Worm (Caenorhabditis elegans) whole organism, L3 larva: ENCODE measurements around the gene C37H5.13.

Experiments
- R02D3.7 ChIP-seq: fragments of 150-350 bp; optimal IDR thresholded peaks from 2 replicates; lab custom pipeline; 2014; ENCODE audit warnings: missing biosample characterization, missing genetic modification characterization
- aly-2 ChIP-seq: fragments of 150-350 bp; optimal IDR thresholded peaks from 2 replicates; lab custom pipeline; 2014; ENCODE audit warnings: missing biosample characterization, missing genetic modification characterization
- ama-1 ChIP-seq: fragments of 150-350 bp; optimal IDR thresholded peaks from 2 replicates; lab custom pipeline; 2018
- ceh-16 ChIP-seq: sonication (generic microtip); optimal IDR thresholded peaks from 2 replicates; lab custom pipeline; 2017; ENCODE audit warnings: missing biosample characterization, missing genetic modification characterization
- ceh-28 ChIP-seq: fragments of 150-350 bp; optimal IDR thresholded peaks from 2 replicates; lab custom pipeline; 2014; ENCODE audit warnings: missing biosample characterization, missing genetic modification reagents, missing genetic modification characterization
- ceh-82 ChIP-seq: fragments of 150-350 bp; optimal IDR thresholded peaks from 2 replicates; lab custom pipeline; 2014; ENCODE audit warnings: missing biosample characterization, missing genetic modification characterization
- ceh-9 ChIP-seq: sonication (generic microtip); optimal IDR thresholded peaks from 2 replicates; lab custom pipeline; 2018; ENCODE audit warnings: missing biosample characterization, missing genetic modification characterization
- daf-12 ChIP-seq: fragments of 150-350 bp; optimal IDR thresholded peaks from 2 replicates; lab custom pipeline; 2014; ENCODE audit warnings: missing biosample characterization, missing genetic modification reagents, missing genetic modification characterization
- egl-27 ChIP-seq: sonication (generic microtip); optimal IDR thresholded peaks from 4 replicates; lab custom pipeline; 2017; ENCODE audit warnings: missing biosample characterization, missing genetic modification reagents, missing genetic modification characterization
- egl-5 ChIP-seq: fragments of 150-350 bp; optimal IDR thresholded peaks from 2 replicates; lab custom pipeline; 2017; ENCODE audit warnings: missing biosample characterization, missing genetic modification reagents, missing genetic modification characterization, inconsistent platforms
- elt-1 ChIP-seq: fragments of 150-350 bp; optimal IDR thresholded peaks from 2 replicates; lab custom pipeline; 2014; ENCODE audit warnings: missing biosample characterization, missing genetic modification characterization
- elt-2 ChIP-seq: sonication (generic microtip); optimal IDR thresholded peaks from 2 replicates; lab custom pipeline; 2016; ENCODE audit warnings: missing genetic modification reagents, mild to moderate bottlenecking, missing genetic modification characterization, missing compliant biosample characterization
- elt-3 ChIP-seq, 3 experiments: fragments of 150-350 bp in 1 of 3; sonication (generic microtip) in 2 of 3; optimal IDR thresholded peaks; 2 replicates in 2 of 3; 4 replicates in 1 of 3; lab custom pipeline; 2014 to 2017; ENCODE audit warnings: missing biosample characterization in 3 of 3, missing genetic modification characterization in 3 of 3
- eor-1 ChIP-seq, 2 experiments: fragments of 150-350 bp; optimal IDR thresholded peaks; 2 replicates each; lab custom pipeline; 2014 to 2018; ENCODE audit warnings: missing biosample characterization in 2 of 2, missing genetic modification characterization in 2 of 2
- fkh-10 ChIP-seq: sonication (generic microtip); optimal IDR thresholded peaks from 2 replicates; lab custom pipeline; 2017; ENCODE audit warnings: missing biosample characterization, missing genetic modification reagents, missing genetic modification characterization
- fos-1 ChIP-seq: fragments of 150-350 bp; optimal IDR thresholded peaks from 2 replicates; lab custom pipeline; 2014; ENCODE audit warnings: missing biosample characterization, missing genetic modification characterization
- hmg-11 ChIP-seq: sonication (generic microtip); optimal IDR thresholded peaks from 2 replicates; lab custom pipeline; 2016; ENCODE audit warnings: missing genetic modification characterization, missing compliant biosample characterization
- lin-15B ChIP-seq: fragments of 150-350 bp; optimal IDR thresholded peaks from 2 replicates; lab custom pipeline; 2014; ENCODE audit warnings: missing biosample characterization, missing genetic modification characterization
- lin-39 ChIP-seq: fragments of 150-350 bp; optimal IDR thresholded peaks from 2 replicates; lab custom pipeline; 2018; ENCODE audit warnings: missing biosample characterization, missing genetic modification reagents, missing genetic modification characterization
- lsy-12 ChIP-seq: sonication (generic microtip); optimal IDR thresholded peaks from 2 replicates; lab custom pipeline; 2016; ENCODE audit warnings: mild to moderate bottlenecking, missing genetic modification characterization, missing compliant biosample characterization
- mdl-1 ChIP-seq: fragments of 150-350 bp; optimal IDR thresholded peaks from 2 replicates; lab custom pipeline; 2014; ENCODE audit warnings: missing biosample characterization, missing genetic modification characterization
- mml-1 ChIP-seq: fragments of 150-350 bp; sonication (generic microtip); optimal IDR thresholded peaks from 3 replicates; lab custom pipeline; 2014; ENCODE audit warnings: missing biosample characterization, missing genetic modification characterization
- nfya-1 ChIP-seq: sonication (generic microtip); optimal IDR thresholded peaks from 2 replicates; lab custom pipeline; 2017; ENCODE audit warnings: missing genetic modification characterization, mild to moderate bottlenecking, missing compliant biosample characterization, antibody characterized with exemption, moderate library complexity; ENCODE audit not compliant: insufficient read depth
- nhr-23 ChIP-seq: fragments of 150-350 bp; optimal IDR thresholded peaks from 2 replicates; lab custom pipeline; 2014; ENCODE audit warnings: missing biosample characterization, missing genetic modification reagents, missing genetic modification characterization
- nhr-237 ChIP-seq: fragments of 150-350 bp; optimal IDR thresholded peaks from 2 replicates; lab custom pipeline; 2014; ENCODE audit warnings: missing biosample characterization, missing genetic modification characterization
- nhr-25 ChIP-seq: sonication (generic microtip); optimal IDR thresholded peaks from 2 replicates; lab custom pipeline; 2017; ENCODE audit warnings: missing biosample characterization, missing genetic modification characterization
- nhr-28 ChIP-seq: fragments of 150-350 bp; optimal IDR thresholded peaks from 2 replicates; lab custom pipeline; 2014; ENCODE audit warnings: missing biosample characterization, missing genetic modification characterization
- nhr-43 ChIP-seq: sonication (generic microtip); optimal IDR thresholded peaks from 2 replicates; lab custom pipeline; 2016; ENCODE audit warnings: mild to moderate bottlenecking, missing genetic modification characterization, missing compliant biosample characterization; ENCODE audit not compliant: poor library complexity, severe bottlenecking
- nhr-67 ChIP-seq: fragments of 150-350 bp; optimal IDR thresholded peaks from 2 replicates; lab custom pipeline; 2014; ENCODE audit warnings: missing biosample characterization, missing genetic modification characterization
- pha-4 ChIP-seq: fragments of 150-350 bp; optimal IDR thresholded peaks from 2 replicates; lab custom pipeline; 2014; ENCODE audit warnings: missing biosample characterization, missing genetic modification reagents, missing genetic modification characterization
- pqm-1 ChIP-seq: fragments of 150-350 bp; optimal IDR thresholded peaks from 2 replicates; lab custom pipeline; 2017; ENCODE audit warnings: missing biosample characterization, missing genetic modification characterization, inconsistent platforms
- sea-2 ChIP-seq: fragments of 150-350 bp; sonication (generic microtip); optimal IDR thresholded peaks from 4 replicates; lab custom pipeline; 2014; ENCODE audit warnings: missing biosample characterization, missing genetic modification reagents, missing genetic modification characterization
- skn-1 ChIP-seq: fragments of 150-350 bp; optimal IDR thresholded peaks from 2 replicates; lab custom pipeline; 2014; ENCODE audit warnings: missing biosample characterization, missing genetic modification characterization
- tbx-2 ChIP-seq: sonication (generic microtip); optimal IDR thresholded peaks from 2 replicates; lab custom pipeline; 2016; ENCODE audit warnings: mild to moderate bottlenecking, missing genetic modification characterization, missing compliant biosample characterization
- unc-39 ChIP-seq: sonication (generic microtip); optimal IDR thresholded peaks from 4 replicates; lab custom pipeline; 2017; ENCODE audit warnings: missing biosample characterization, missing genetic modification characterization
- unc-62 ChIP-seq: fragments of 150-350 bp; sonication (generic microtip); optimal IDR thresholded peaks from 4 replicates; lab custom pipeline; 2014; ENCODE audit warnings: missing biosample characterization, missing genetic modification reagents, missing genetic modification characterization
- zag-1 ChIP-seq: fragments of 150-350 bp; optimal IDR thresholded peaks from 2 replicates; lab custom pipeline; 2014; ENCODE audit warnings: missing biosample characterization, missing genetic modification characterization

Gene C37H5.13

DNA sequence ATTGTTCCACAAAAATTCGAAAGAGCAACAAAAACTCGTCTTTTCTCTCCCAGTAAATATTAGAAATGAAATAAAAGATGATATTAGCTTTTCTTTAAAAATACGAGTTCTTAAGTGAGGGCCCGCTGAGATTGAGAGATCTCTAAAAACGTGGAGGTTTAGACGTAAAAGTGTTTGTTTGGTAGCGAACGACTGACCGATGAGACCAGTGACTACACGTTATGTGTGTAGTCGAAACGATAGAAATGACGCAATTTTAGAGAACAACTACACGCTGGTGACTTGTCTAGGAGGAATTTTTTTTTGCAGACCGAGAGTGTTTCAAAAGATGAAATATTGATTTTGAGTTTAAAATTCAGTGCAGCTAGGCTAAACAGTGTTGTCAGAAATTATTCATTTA lies at the start of gene C37H5.13:
Gene C37H5.13, minus strand, starts transcription at position 229 of the 400 bp plus-strand sequence.
- peak; percentile 24 for TF ChIP-seq pqm-1 (tag; lab: Kevin White, UChicago)
- no peak for TF ChIP-seq egl-5 (tag; lab: Kevin White, UChicago)
- no peak for TF ChIP-seq mdl-1
- peak; percentile 69 for TF ChIP-seq hmg-11 (tag; lab: Kevin White, UChicago)
- TF ChIP-seq nfya-1 = peak; percentile 27
- TF ChIP-seq pha-4 = peak; percentile 74
- TF ChIP-seq skn-1 (tag; lab: Kevin White, UChicago) = peak; percentile 4

- TF ChIP-seq nhr-43 (peak; percentile 77), hmg-11 (tag; lab: Kevin White, UChicago) (no peak), egl-5 (tag; lab: Kevin White, UChicago) (no peak), nhr-23 (tag; lab: Kevin White, UChicago) (peak; percentile 30), elt-1 (peak; percentile 62)
Measured at ce11 chrV:4912313-4912712, 49.5 kb upstream of the C37H5.13 start, which contains the start of gene H23N18.5. H23N18.5 (minus strand) TSS chrV:4912381.

ce11 chrV:4908591-4908990 lies 45.8 kb upstream of the C37H5.13 start, which contains the start of gene ugt-13:
ugt-13 (plus strand) TSS chrV:4908884.
- no peak for TF ChIP-seq daf-12 (tag; lab: Kevin White, UChicago)
- no peak for TF ChIP-seq aly-2 (tag; lab: Kevin White, UChicago)
- no peak for TF ChIP-seq pqm-1 (tag; lab: Kevin White, UChicago)
- no peak for TF ChIP-seq pha-4
- TF ChIP-seq elt-2 (tag; lab: Kevin White, UChicago) = no peak
- TF ChIP-seq fkh-10 (GFP tag; lab: Kevin White, UChicago) = no peak
- TF ChIP-seq ceh-9 (tag; lab: Kevin White, UChicago) = no peak
- no peak for TF ChIP-seq nhr-67
- TF ChIP-seq lsy-12 = no peak
- TF ChIP-seq ceh-82 (tag; lab: Kevin White, UChicago) = no peak
- no peak for TF ChIP-seq ama-1
- no peak for TF ChIP-seq lin-15B (tag; lab: Kevin White, UChicago)
- no peak for TF ChIP-seq fos-1 (tag; lab: Kevin White, UChicago)
- no peak for TF ChIP-seq zag-1 (tag; lab: Kevin White, UChicago)
- no peak for TF ChIP-seq egl-5 (tag; lab: Kevin White, UChicago)
- peak; percentile 54 for TF ChIP-seq nhr-23 (tag; lab: Kevin White, UChicago)
- no peak for TF ChIP-seq lin-39 (tag; lab: Kevin White, UChicago)
- no peak for TF ChIP-seq tbx-2 (tag; lab: Kevin White, UChicago)
- TF ChIP-seq unc-62 = no peak
- TF ChIP-seq ceh-16 (tag; lab: Kevin White, UChicago) = no peak
- no peak for TF ChIP-seq sea-2
- TF ChIP-seq mml-1 = no peak
- TF ChIP-seq elt-3 (tag; optimal IDR thresholded peaks at IDR 0.05; lab: Kevin White, UChicago) = peak in 1 of 3 experiments; percentile 43
- peak; percentile 9 for TF ChIP-seq elt-1
- no peak for TF ChIP-seq hmg-11 (tag; lab: Kevin White, UChicago)
- no peak for TF ChIP-seq R02D3.7 (tag; lab: Kevin White, UChicago)
- TF ChIP-seq nhr-25 = peak; percentile 58
- no peak for TF ChIP-seq nfya-1
- TF ChIP-seq nhr-43 = peak; percentile 49
- TF ChIP-seq eor-1 (tag; optimal IDR thresholded peaks at IDR 0.05; lab: Kevin White, UChicago) = no peak
- TF ChIP-seq nhr-237 (tag; lab: Kevin White, UChicago) = no peak
- no peak for TF ChIP-seq unc-39 (tag; lab: Kevin White, UChicago)
- TF ChIP-seq, all 47 proteins: peak for 5

- TF ChIP-seq egl-27 = no peak
- TF ChIP-seq lin-39 (tag; lab: Kevin White, UChicago) = no peak
- no peak for TF ChIP-seq nhr-23 (tag; lab: Kevin White, UChicago)
- no peak for TF ChIP-seq nfya-1
- TF ChIP-seq ceh-28 (tag; lab: Kevin White, UChicago) = no peak
- no peak for TF ChIP-seq mdl-1
- no peak for TF ChIP-seq ama-1
- TF ChIP-seq aly-2 (tag; lab: Kevin White, UChicago) = no peak
- no peak for TF ChIP-seq daf-12 (tag; lab: Kevin White, UChicago)
- no peak for TF ChIP-seq unc-62
- TF ChIP-seq sea-2 = no peak
- TF ChIP-seq nhr-43 = no peak
- TF ChIP-seq nhr-28 (tag; lab: Kevin White, UChicago) = no peak
- no peak for TF ChIP-seq pqm-1 (tag; lab: Kevin White, UChicago)
Measured at ce11 chrV:4905953-4906352, 43.2 kb upstream of the C37H5.13 start, which contains the start of gene ugt-14. ugt-14 (plus strand) TSS chrV:4906253.
